Worm (Caenorhabditis elegans): Measurements from ENCODE around the gene klp-17.

- TF ChIP-seq xbp-1 (tag; optimal IDR thresholded peaks at IDR 0.05): no peak
- no peak for TF ChIP-seq fkh-4 (tag; optimal IDR thresholded peaks at IDR 0.05; ENCODE audit: borderline replicate concordance)
- TF ChIP-seq fkh-10 (GFP tag; optimal IDR thresholded peaks at IDR 0.05): no peak
- no peak for TF ChIP-seq aly-2 (tag; optimal IDR thresholded peaks at IDR 0.05)
- no peak for TF ChIP-seq blmp-1 (tag; optimal IDR thresholded peaks at IDR 0.05)
- TF ChIP-seq lin-13 (GFP tag; optimal IDR thresholded peaks at IDR 0.05): no peak
- TF ChIP-seq mdl-1 (tag; optimal IDR thresholded peaks at IDR 0.05): no peak
- TF ChIP-seq snu-23 (GFP tag; optimal IDR thresholded peaks at IDR 0.05): no peak
- no peak for TF ChIP-seq F16B12.6 (tag; optimal IDR thresholded peaks at IDR 0.05)
Measured at ce11 chrII:11443862-11444261, 23.6 kb downstream of the klp-17 start, which contains the start of gene adbp-1.

All from whole organism, L1 larva.